Fruit fly (Drosophila melanogaster) whole organism, embryonic: Measurements from ENCODE around the gene eco.

ENCODE experiments used
- Awh ChIP-seq: fragments of 200-800 bp; sonication (Bioruptor generic); IDR thresholded peaks from 2 replicates; pipeline ENCODE4, ENCODE4 v1.3.6; 2022; ENCODE audit warnings: missing biosample characterization, missing genetic modification characterization
- Bteb2 ChIP-seq: fragments of 200-800 bp; sonication (Bioruptor generic); optimal IDR thresholded peaks from 2 replicates; lab custom pipeline; 2016; ENCODE audit warnings: missing biosample characterization, missing genetic modification characterization
- CG10209 ChIP-seq: fragments of 200-800 bp; sonication (Bioruptor generic); optimal IDR thresholded peaks from 3 replicates; lab custom pipeline; 2017; ENCODE audit warnings: missing biosample characterization, mild to moderate bottlenecking, missing genetic modification characterization, missing genetic modification reagents
- CG13296 ChIP-seq: fragments of 200-800 bp; sonication (Bioruptor generic); optimal IDR thresholded peaks from 3 replicates; lab custom pipeline; 2018; ENCODE audit warnings: missing biosample characterization, mild to moderate bottlenecking, missing genetic modification characterization
- CG13624 ChIP-seq: fragments of 200-800 bp; sonication (Bioruptor generic); optimal IDR thresholded peaks from 2 replicates; lab custom pipeline; 2016; ENCODE audit warnings: missing biosample characterization, missing genetic modification characterization
- CG17328 ChIP-seq: fragments of 200-800 bp; sonication (Bioruptor generic); IDR thresholded peaks from 2 replicates; pipeline ENCODE4 v1.3.6; 2022; ENCODE audit warnings: missing biosample characterization, missing genetic modification characterization
- CG17612 ChIP-seq: fragments of 200-800 bp; sonication (Bioruptor generic); IDR thresholded peaks from 2 replicates; pipeline ENCODE4 v1.3.6; 2022; ENCODE audit warnings: missing biosample characterization, missing genetic modification characterization
- CG31388 ChIP-seq: fragments of 200-800 bp; sonication (Bioruptor generic); optimal IDR thresholded peaks from 2 replicates; lab custom pipeline; 2016; ENCODE audit warnings: missing biosample characterization, missing genetic modification characterization
- CG32532 ChIP-seq: fragments of 200-800 bp; sonication (Bioruptor generic); IDR thresholded peaks from 2 replicates; pipeline ENCODE4 v1.3.6; 2022; ENCODE audit warnings: missing biosample characterization, missing genetic modification characterization
- CG32767 ChIP-seq: fragments of 200-800 bp; sonication (Bioruptor generic); IDR thresholded peaks from 2 replicates; pipeline ENCODE4 v1.3.6; 2022; ENCODE audit warnings: missing biosample characterization, missing genetic modification characterization
- CG33557 ChIP-seq: fragments of 200-800 bp; sonication (Bioruptor generic); optimal IDR thresholded peaks from 2 replicates; lab custom pipeline; 2019; ENCODE audit warnings: missing biosample characterization, mild to moderate bottlenecking, missing genetic modification characterization, moderate library complexity
- CG42726 ChIP-seq: fragments of 200-800 bp; sonication (Bioruptor generic); IDR thresholded peaks from 2 replicates; pipeline ENCODE4 v1.3.6; 2022; ENCODE audit warnings: missing biosample characterization, missing genetic modification characterization; ENCODE audit not compliant: partially characterized antibody
- CG4360 ChIP-seq: fragments of 200-800 bp; sonication (Bioruptor generic); IDR thresholded peaks from 2 replicates; pipeline ENCODE4 v1.3.6; 2022; ENCODE audit warnings: missing biosample characterization, missing genetic modification characterization
- CG4404 ChIP-seq: fragments of 200-800 bp; sonication (Bioruptor generic); IDR thresholded peaks from 2 replicates; pipeline ENCODE4 v1.3.6; 2022; ENCODE audit warnings: missing biosample characterization, missing genetic modification characterization
- CG4820 ChIP-seq: fragments of 200-800 bp; sonication (Bioruptor generic); optimal IDR thresholded peaks from 3 replicates; lab custom pipeline; 2016; ENCODE audit warnings: missing biosample characterization, missing genetic modification characterization
- CG5953 ChIP-seq: fragments of 200-800 bp; sonication (Bioruptor generic); IDR thresholded peaks from 2 replicates; pipeline ENCODE4 v1.3.6; 2022; ENCODE audit warnings: missing biosample characterization, missing genetic modification characterization
- CG7556 ChIP-seq: fragments of 200-800 bp; sonication (Bioruptor generic); optimal IDR thresholded peaks from 2 replicates; lab custom pipeline; 2017; ENCODE audit warnings: missing biosample characterization, mild to moderate bottlenecking, missing genetic modification characterization
- CG8290 ChIP-seq, 3 experiments: fragments of 200-800 bp; sonication (Bioruptor generic); optimal IDR thresholded peaks; 2 replicates each; lab custom pipeline; 2016 to 2019; ENCODE audit warnings: missing biosample characterization in 3 of 3, missing genetic modification characterization in 3 of 3, mild to moderate bottlenecking in 2 of 3, moderate library complexity in 1 of 3
- CG8478 ChIP-seq: fragments of >200 bp; optimal IDR thresholded peaks from 2 replicates; lab custom pipeline; 2018
- CG9876 ChIP-seq: fragments of 200-800 bp; sonication (Bioruptor generic); optimal IDR thresholded peaks from 2 replicates; lab custom pipeline; 2016; ENCODE audit warnings: missing biosample characterization, missing genetic modification characterization
- Dip3 ChIP-seq: fragments of 200-800 bp; sonication (Bioruptor generic); optimal IDR thresholded peaks from 3 replicates; lab custom pipeline; 2016; ENCODE audit warnings: missing biosample characterization, missing genetic modification characterization
- E2f2 ChIP-seq: fragments of 200-800 bp; sonication (Bioruptor generic); IDR thresholded peaks from 2 replicates; pipeline ENCODE4 v1.3.6; 2022; ENCODE audit warnings: missing biosample characterization, missing genetic modification characterization
- Hmr ChIP-seq: fragments of 200-800 bp; sonication (Bioruptor generic); optimal IDR thresholded peaks from 3 replicates; lab custom pipeline; 2017; ENCODE audit warnings: mild to moderate bottlenecking, missing biosample characterization, missing genetic modification reagents, missing genetic modification characterization
- Lim3 ChIP-seq: fragments of 200-800 bp; sonication (Bioruptor generic); IDR thresholded peaks from 2 replicates; pipeline ENCODE4 v1.3.6; 2022; ENCODE audit warnings: missing biosample characterization, missing genetic modification characterization
- MESR4 ChIP-seq: fragments of 200-800 bp; sonication (Bioruptor generic); optimal IDR thresholded peaks from 2 replicates; lab custom pipeline; 2018; ENCODE audit warnings: missing biosample characterization, mild to moderate bottlenecking, missing genetic modification characterization, moderate library complexity
- Mad ChIP-seq: fragments of 200-800 bp; sonication (Bioruptor generic); optimal IDR thresholded peaks from 2 replicates; lab custom pipeline; 2016; ENCODE audit warnings: missing biosample characterization, missing genetic modification characterization
- Mrtf ChIP-seq: fragments of 200-800 bp; sonication (Bioruptor generic); IDR thresholded peaks from 3 replicates; pipeline ENCODE4 v1.3.6; 2022; ENCODE audit warnings: missing biosample characterization, missing genetic modification characterization
- NC2α ChIP-seq: fragments of 200-800 bp; sonication (Bioruptor generic); optimal IDR thresholded peaks from 2 replicates; lab custom pipeline; 2016; ENCODE audit warnings: missing biosample characterization, missing genetic modification characterization
- NC2β ChIP-seq: fragments of 200-800 bp; sonication (Bioruptor generic); optimal IDR thresholded peaks from 2 replicates; lab custom pipeline; 2016; ENCODE audit warnings: missing biosample characterization, missing genetic modification characterization
- Neu2 ChIP-seq: fragments of 200-800 bp; sonication (Bioruptor generic); optimal IDR thresholded peaks from 3 replicates; lab custom pipeline; 2016; ENCODE audit warnings: missing biosample characterization, missing genetic modification characterization, borderline replicate concordance
- Oaz ChIP-seq: fragments of 200-800 bp; sonication (Bioruptor generic); IDR thresholded peaks from 2 replicates; pipeline ENCODE4 v1.3.6; 2022; ENCODE audit warnings: missing biosample characterization, missing genetic modification characterization
- Ravus ChIP-seq: fragments of 200-800 bp; sonication (Bioruptor generic); IDR thresholded peaks from 2 replicates; pipeline ENCODE4 v1.3.6; 2022; ENCODE audit warnings: missing biosample characterization, missing genetic modification characterization
- Scr ChIP-seq: fragments of 200-800 bp; sonication (Bioruptor generic); IDR thresholded peaks from 2 replicates; pipeline ENCODE4 v1.3.6; 2022; ENCODE audit warnings: missing biosample characterization, missing genetic modification characterization; ENCODE audit not compliant: partially characterized antibody
- Sox100B ChIP-seq: fragments of 200-800 bp; sonication (Bioruptor generic); optimal IDR thresholded peaks from 3 replicates; lab custom pipeline; 2018; ENCODE audit warnings: missing biosample characterization, mild to moderate bottlenecking, missing genetic modification characterization
- ac ChIP-seq: fragments of 200-800 bp; sonication (Bioruptor generic); optimal IDR thresholded peaks from 3 replicates; lab custom pipeline; 2017; ENCODE audit warnings: missing biosample characterization, mild to moderate bottlenecking, missing genetic modification characterization
- aop ChIP-seq: fragments of 200-800 bp; sonication (Bioruptor generic); IDR thresholded peaks from 2 replicates; pipeline ENCODE4 v1.3.6; 2022; ENCODE audit warnings: missing biosample characterization, missing genetic modification characterization
- chm ChIP-seq: fragments of 200-800 bp; sonication (Bioruptor generic); IDR thresholded peaks from 2 replicates; pipeline ENCODE4 v1.3.6; 2022; ENCODE audit warnings: missing biosample characterization, missing genetic modification characterization
- corto ChIP-seq: fragments of 200-800 bp; sonication (Bioruptor generic); optimal IDR thresholded peaks from 2 replicates; lab custom pipeline; 2016; ENCODE audit warnings: missing biosample characterization, mild to moderate bottlenecking, missing genetic modification characterization, moderate library complexity
- cwo ChIP-seq: fragments of 200-800 bp; sonication (Bioruptor generic); optimal IDR thresholded peaks from 3 replicates; lab custom pipeline; 2017; ENCODE audit warnings: missing biosample characterization, missing genetic modification characterization, mild to moderate bottlenecking, moderate library complexity, missing genetic modification reagents
- dimm ChIP-seq: fragments of 200-800 bp; sonication (Bioruptor generic); IDR thresholded peaks from 2 replicates; pipeline ENCODE4 v1.3.6; 2022; ENCODE audit warnings: missing biosample characterization, missing genetic modification characterization
- ham ChIP-seq: fragments of 200-800 bp; sonication (Bioruptor generic); IDR thresholded peaks from 2 replicates; pipeline ENCODE4 v1.3.6; 2022; ENCODE audit warnings: missing biosample characterization, missing genetic modification characterization
- klu ChIP-seq: fragments of 200-800 bp; sonication (Bioruptor generic); IDR thresholded peaks from 2 replicates; pipeline ENCODE4 v1.3.6; 2022; ENCODE audit warnings: missing biosample characterization, missing genetic modification characterization
- nau ChIP-seq: fragments of 200-800 bp; sonication (Bioruptor generic); optimal IDR thresholded peaks from 3 replicates; lab custom pipeline; 2017; ENCODE audit warnings: missing biosample characterization, mild to moderate bottlenecking, missing genetic modification characterization, missing genetic modification reagents
- pita ChIP-seq: fragments of 200-800 bp; sonication (Bioruptor generic); optimal IDR thresholded peaks from 2 replicates; lab custom pipeline; 2017; ENCODE audit warnings: missing biosample characterization, mild to moderate bottlenecking, missing genetic modification characterization
- pnt ChIP-seq: fragments of 200-800 bp; sonication (Bioruptor generic); optimal IDR thresholded peaks from 3 replicates; lab custom pipeline; 2016; ENCODE audit warnings: missing biosample characterization, missing genetic modification characterization
- sd ChIP-seq: fragments of 200-800 bp; sonication (Bioruptor generic); optimal IDR thresholded peaks from 3 replicates; lab custom pipeline; 2018; ENCODE audit warnings: missing biosample characterization, mild to moderate bottlenecking, missing genetic modification characterization, moderate library complexity
- sqz ChIP-seq: fragments of 200-800 bp; sonication (Bioruptor generic); optimal IDR thresholded peaks from 3 replicates; lab custom pipeline; 2018; ENCODE audit warnings: missing biosample characterization, mild to moderate bottlenecking, missing genetic modification characterization
- vvl ChIP-seq: fragments of 200-800 bp; sonication (Bioruptor generic); IDR thresholded peaks from 2 replicates; pipeline ENCODE4 v1.3.6; 2022; ENCODE audit warnings: missing biosample characterization, missing genetic modification characterization
- wek ChIP-seq: fragments of 200-800 bp; sonication (Bioruptor generic); optimal IDR thresholded peaks from 3 replicates; lab custom pipeline; 2018; ENCODE audit warnings: missing biosample characterization, mild to moderate bottlenecking, missing genetic modification characterization, moderate library complexity
- zen ChIP-seq: fragments of 200-800 bp; sonication (Bioruptor generic); optimal IDR thresholded peaks from 3 replicates; lab custom pipeline; 2018; ENCODE audit warnings: missing biosample characterization, mild to moderate bottlenecking, missing genetic modification characterization, moderate library complexity

eco gene

dm6 chr3L:7367798-7368678, 28.9 kb upstream of the eco start (continued):
- TF ChIP-seq CG32767 (GFP tag; lab: Robert Waterston, UW) (peak; percentile 42; the same call in 1 of the 2 replicates), CG33557 (GFP tag; lab: Kevin White, UChicago) (no peak), CG5953 (GFP tag; lab: Robert Waterston, UW) (peak; percentile 57; the same call in 1 of the 2 replicates), CG13624 (no peak), ham (no peak), CG32532 (GFP tag; lab: Robert Waterston, UW) (peak; percentile 57), Lim3 (GFP tag; lab: Robert Waterston, UW) (no peak), CG7556 (GFP tag; lab: Kevin White, UChicago) (peak; percentile 22), pita (GFP tag; lab: Kevin White, UChicago) (no peak), MESR4 (GFP tag; lab: Kevin White, UChicago) (peak; percentile 1), CG4360 (no peak), CG17612 (GFP tag; lab: Robert Waterston, UW) (no peak), CG4404 (no peak), vvl (GFP tag; lab: Robert Waterston, UW) (peak; percentile 49), corto (GFP tag; lab: Kevin White, UChicago) (no peak), zen (tag; lab: Kevin White, UChicago) (no peak), ac (GFP tag; lab: Kevin White, UChicago) (no peak), nau (GFP tag; lab: Kevin White, UChicago) (no peak), E2f2 (GFP tag; lab: Robert Waterston, UW) (peak; percentile 24; the same call in 1 of the 2 replicates), klu (peak; percentile 46), NC2α (no peak), Dip3 (GFP tag; lab: Kevin White, UChicago) (no peak), Oaz (GFP tag; lab: Robert Waterston, UW) (no peak), Mad (GFP tag; lab: Kevin White, UChicago) (no peak), CG4820 (GFP tag; lab: Kevin White, UChicago) (no peak), pnt (no peak), Hmr (GFP tag; lab: Kevin White, UChicago) (peak; percentile 31), sd (peak; percentile 86), Awh (no peak), wek (no peak)

- TF ChIP-seq vvl (GFP tag; lab: Robert Waterston, UW), result no peak
- peak; percentile 3; the same call in 1 of the 2 replicates for TF ChIP-seq aop (GFP tag; lab: Robert Waterston, UW)
- TF ChIP-seq CG13296 (GFP tag; lab: Kevin White, UChicago), result no peak
- TF ChIP-seq chm (GFP tag; lab: Robert Waterston, UW), result no peak
- peak; percentile 4 for TF ChIP-seq sqz (GFP tag; lab: Kevin White, UChicago)
- no peak for TF ChIP-seq CG10209 (GFP tag; lab: Kevin White, UChicago)
- no peak for TF ChIP-seq CG17328 (GFP tag; lab: Robert Waterston, UW)
- TF ChIP-seq Ravus (GFP tag; lab: Robert Waterston, UW), result no peak
- no peak for TF ChIP-seq cwo (GFP tag; lab: Kevin White, UChicago)
- TF ChIP-seq CG31388 (GFP tag; lab: Kevin White, UChicago), result no peak
- no peak for TF ChIP-seq CG8478
- TF ChIP-seq CG8290 (GFP tag; optimal IDR thresholded peaks at IDR 0.05; lab: Kevin White, UChicago), result no peak
- no peak for TF ChIP-seq CG8290 (tag; optimal IDR thresholded peaks at IDR 0.05; lab: Kevin White, UChicago)
- TF ChIP-seq CG42726 (GFP tag; lab: Robert Waterston, UW), result no peak
- no peak for TF ChIP-seq CG9876 (GFP tag; lab: Kevin White, UChicago)
- no peak for TF ChIP-seq Sox100B (GFP tag; lab: Kevin White, UChicago)
- no peak for TF ChIP-seq NC2β (GFP tag; lab: Kevin White, UChicago)
- no peak for TF ChIP-seq sd
- no peak for TF ChIP-seq dimm (GFP tag; lab: Robert Waterston, UW)
- TF ChIP-seq Scr, result no peak
- TF ChIP-seq Mrtf, result no peak
- TF ChIP-seq Bteb2 (GFP tag; lab: Kevin White, UChicago), result no peak
- no peak for TF ChIP-seq Neu2 (GFP tag; lab: Kevin White, UChicago)
- TF ChIP-seq CG13624, result no peak
These were observed 25.7 kb upstream of the eco start for dm6 chr3L:7364717-7365278.
